Worm (Caenorhabditis elegans) whole organism, L4 larva: ENCODE results near the gene srd-25.

ENCODE experiments used
- F37D6.2 ChIP-seq: sonication (generic microtip); optimal IDR thresholded peaks from 2 replicates; lab custom pipeline; 2016; ENCODE audit warnings: mild to moderate bottlenecking, missing genetic modification characterization, missing compliant biosample characterization
- R02D3.7 ChIP-seq: fragments of 150-350 bp; sonication (generic microtip); optimal IDR thresholded peaks from 3 replicates; lab custom pipeline; 2014; ENCODE audit warnings: missing biosample characterization, missing genetic modification characterization
- T20F7.1 ChIP-seq: fragments of 200-800 bp; sonication (Bioruptor generic); optimal IDR thresholded peaks from 2 replicates; lab custom pipeline; 2018; ENCODE audit warnings: mild to moderate bottlenecking, missing genetic modification characterization, missing compliant biosample characterization
- Y105C5A.15 ChIP-seq: fragments of 200-800 bp; sonication (Bioruptor generic); IDR thresholded peaks from 2 replicates; pipeline ENCODE4 v1.3.6; 2022; ENCODE audit warnings: missing genetic modification characterization, missing compliant biosample characterization
- Y48G9A.11 ChIP-seq: fragments of 200-800 bp; sonication (Bioruptor generic); IDR thresholded peaks from 2 replicates; pipeline ENCODE4 v1.3.6; 2022; ENCODE audit warnings: missing genetic modification reagents, missing genetic modification characterization, missing compliant biosample characterization
- ZK337.2 ChIP-seq: fragments of 200-800 bp; sonication (Bioruptor generic); IDR thresholded peaks from 2 replicates; pipeline ENCODE4 v1.3.6; 2022; ENCODE audit warnings: missing genetic modification reagents, missing genetic modification characterization, missing compliant biosample characterization
- ZK546.5 ChIP-seq, 2 experiments: sonication (generic microtip); optimal IDR thresholded peaks; 2 replicates each; lab custom pipeline; 2017; ENCODE audit warnings: missing biosample characterization in 2 of 2, missing genetic modification characterization in 2 of 2
- aha-1 ChIP-seq: fragments of 150-350 bp; peaks from one replicate; lab custom pipeline; 2014; ENCODE audit warnings: missing biosample characterization, missing genetic modification characterization
- arid-1 ChIP-seq: fragments of 200-800 bp; sonication (Bioruptor generic); conservative IDR thresholded peaks from 2 replicates; pipeline ENCODE4 v1.3.6; 2022; ENCODE audit warnings: missing genetic modification reagents, missing genetic modification characterization, missing compliant biosample characterization
- ceh-20 ChIP-seq: fragments of 200-800 bp; sonication (Bioruptor generic); IDR thresholded peaks from 2 replicates; pipeline ENCODE4 v1.3.6; 2022; ENCODE audit warnings: missing genetic modification reagents, missing genetic modification characterization, missing compliant biosample characterization
- ceh-28 ChIP-seq: fragments of 150-350 bp; optimal IDR thresholded peaks from 2 replicates; lab custom pipeline; 2014; ENCODE audit warnings: missing biosample characterization, missing genetic modification reagents, missing genetic modification characterization
- egl-43 ChIP-seq: fragments of 200-800 bp; sonication (Bioruptor generic); IDR thresholded peaks from 2 replicates; pipeline ENCODE4 v1.3.6; 2022; ENCODE audit warnings: missing genetic modification reagents, missing genetic modification characterization, missing compliant biosample characterization
- fkh-10 ChIP-seq: fragments of 150-350 bp; optimal IDR thresholded peaks from 2 replicates; lab custom pipeline; 2014; ENCODE audit warnings: missing biosample characterization, missing genetic modification reagents, missing genetic modification characterization
- fos-1 ChIP-seq: fragments of 150-350 bp; optimal IDR thresholded peaks from 2 replicates; lab custom pipeline; 2014; ENCODE audit warnings: missing biosample characterization, missing genetic modification characterization
- hif-1 ChIP-seq, 2 experiments: sonication (generic microtip); optimal IDR thresholded peaks; 2 replicates each; lab custom pipeline; 2016 to 2017; ENCODE audit warnings: missing compliant biosample characterization in 2 of 2, missing genetic modification characterization in 2 of 2, missing genetic modification reagents in 2 of 2, missing genotype in 2 of 2, mild to moderate bottlenecking in 1 of 2
- hlh-11 ChIP-seq: fragments of 200-800 bp; sonication (Bioruptor generic); optimal IDR thresholded peaks from 2 replicates; lab custom pipeline; 2018; ENCODE audit warnings: mild to moderate bottlenecking, missing genetic modification characterization, missing compliant biosample characterization
- hmg-1.1 ChIP-seq: fragments of 200-800 bp; sonication (Bioruptor generic); IDR thresholded peaks from 2 replicates; pipeline ENCODE4 v1.3.6; 2022; ENCODE audit warnings: missing genetic modification reagents, missing genetic modification characterization, missing compliant biosample characterization
- jun-1 ChIP-seq: fragments of 150-350 bp; optimal IDR thresholded peaks from 2 replicates; lab custom pipeline; 2014; ENCODE audit warnings: missing biosample characterization, missing genetic modification reagents, missing genetic modification characterization
- lsy-2 ChIP-seq, 2 experiments: fragments of 150-350 bp in 1 of 2; sonication (generic microtip) in 1 of 2; optimal IDR thresholded peaks; 2 replicates each; lab custom pipeline; 2014 to 2017; ENCODE audit warnings: missing biosample characterization in 2 of 2, missing genetic modification characterization in 2 of 2
- madf-9 ChIP-seq: fragments of 200-800 bp; sonication (Bioruptor generic); conservative IDR thresholded peaks from 2 replicates; pipeline ENCODE4 v1.3.6; 2022; ENCODE audit warnings: missing genetic modification reagents, missing genetic modification characterization, missing compliant biosample characterization
- mdl-1 ChIP-seq, 2 experiments: fragments of 150-350 bp in 1 of 2; sonication (generic microtip) in 1 of 2; optimal IDR thresholded peaks; 2 replicates each; lab custom pipeline; 2014 to 2017; ENCODE audit warnings: missing biosample characterization in 2 of 2, missing genetic modification characterization in 2 of 2
- mep-1 ChIP-seq: fragments of 150-350 bp; sonication (generic microtip); optimal IDR thresholded peaks from 3 replicates; lab custom pipeline; 2014; ENCODE audit warnings: missing biosample characterization, missing genetic modification characterization
- mxl-2 ChIP-seq: fragments of 200-800 bp; sonication (Bioruptor generic); conservative IDR thresholded peaks from 2 replicates; pipeline ENCODE4 v1.3.6; 2022; ENCODE audit warnings: missing genetic modification reagents, missing genetic modification characterization, missing compliant biosample characterization
- nhr-111 ChIP-seq: fragments of 200-800 bp; sonication (Bioruptor generic); optimal IDR thresholded peaks from 2 replicates; lab custom pipeline; 2018; ENCODE audit warnings: mild to moderate bottlenecking, missing genetic modification characterization, missing compliant biosample characterization
- nhr-237 ChIP-seq: sonication (generic microtip); optimal IDR thresholded peaks from 2 replicates; lab custom pipeline; 2017; ENCODE audit warnings: missing biosample characterization, missing genetic modification characterization
- nhr-25 ChIP-seq: sonication (generic microtip); optimal IDR thresholded peaks from 2 replicates; lab custom pipeline; 2017; ENCODE audit warnings: missing genetic modification characterization, mild to moderate bottlenecking, missing compliant biosample characterization, antibody characterized with exemption, moderate library complexity, borderline replicate concordance; ENCODE audit not compliant: insufficient read depth
- nhr-28 ChIP-seq: fragments of 150-350 bp; optimal IDR thresholded peaks from 2 replicates; lab custom pipeline; 2014; ENCODE audit warnings: missing biosample characterization, missing genetic modification characterization
- nhr-41 ChIP-seq: fragments of 200-800 bp; sonication (Bioruptor generic); IDR thresholded peaks from 2 replicates; pipeline ENCODE4 v1.3.6; 2022; ENCODE audit warnings: missing genetic modification reagents, missing genetic modification characterization, missing compliant biosample characterization
- nhr-6 ChIP-seq: fragments of 150-350 bp; optimal IDR thresholded peaks from 2 replicates; lab custom pipeline; 2014; ENCODE audit warnings: missing biosample characterization, missing genetic modification characterization
- nhr-76 ChIP-seq: fragments of 150-350 bp; optimal IDR thresholded peaks from 2 replicates; lab custom pipeline; 2014; ENCODE audit warnings: missing biosample characterization, missing genetic modification characterization
- php-3 ChIP-seq: fragments of 200-800 bp; sonication (Bioruptor generic); IDR thresholded peaks from 2 replicates; pipeline ENCODE4 v1.3.6; 2022; ENCODE audit warnings: missing genetic modification reagents, missing genetic modification characterization, missing compliant biosample characterization
- sdz-12 ChIP-seq: fragments of 200-800 bp; sonication (Bioruptor generic); optimal IDR thresholded peaks from 2 replicates; lab custom pipeline; 2018; ENCODE audit warnings: mild to moderate bottlenecking, missing genetic modification characterization, missing compliant biosample characterization
- skn-1 ChIP-seq: fragments of 150-350 bp; optimal IDR thresholded peaks from 2 replicates; lab custom pipeline; 2014; ENCODE audit warnings: missing biosample characterization, missing genetic modification characterization
- snpc-1.2 ChIP-seq: fragments of 200-800 bp; sonication (Bioruptor generic); IDR thresholded peaks from 2 replicates; pipeline ENCODE4 v1.3.6; 2022; ENCODE audit warnings: missing genetic modification reagents, missing genetic modification characterization, missing compliant biosample characterization
- snpc-4 ChIP-seq: fragments of 150-350 bp; optimal IDR thresholded peaks from 2 replicates; lab custom pipeline; 2014; ENCODE audit warnings: missing biosample characterization, missing genetic modification characterization
- spr-3 ChIP-seq: fragments of 200-800 bp; sonication (Bioruptor generic); optimal IDR thresholded peaks from 2 replicates; lab custom pipeline; 2018; ENCODE audit warnings: mild to moderate bottlenecking, missing genetic modification characterization, missing compliant biosample characterization
- unc-130 ChIP-seq: sonication (generic microtip); optimal IDR thresholded peaks from 2 replicates; lab custom pipeline; 2016; ENCODE audit warnings: missing genetic modification reagents, missing genetic modification characterization, missing compliant biosample characterization
- unc-62 ChIP-seq, 3 experiments: fragments of 150-350 bp in 1 of 3; sonication (generic microtip); optimal IDR thresholded peaks in 2 of 3; peaks in 1 of 3; 1 replicate in 1 of 3; 2 replicates in 2 of 3; lab custom pipeline; 2014 to 2017; ENCODE audit warnings: missing biosample characterization in 3 of 3, missing genetic modification characterization in 3 of 3, missing genetic modification reagents in 3 of 3, missing genotype in 1 of 3
- vab-7 ChIP-seq: fragments of 200-800 bp; sonication (Bioruptor generic); IDR thresholded peaks from 2 replicates; pipeline ENCODE4 v1.3.6; 2022; ENCODE audit warnings: missing genetic modification reagents, missing genetic modification characterization, missing compliant biosample characterization
- zfp-3 ChIP-seq: fragments of 200-800 bp; sonication (Bioruptor generic); conservative IDR thresholded peaks from 2 replicates; pipeline ENCODE4 v1.3.6; 2022; ENCODE audit warnings: missing genetic modification reagents, missing genetic modification characterization, missing compliant biosample characterization
- zip-11 ChIP-seq: fragments of 200-800 bp; sonication (Bioruptor generic); IDR thresholded peaks from 2 replicates; pipeline ENCODE4 v1.3.6; 2022; ENCODE audit warnings: missing genetic modification characterization, missing compliant biosample characterization
- ztf-7 ChIP-seq: fragments of 150-350 bp; optimal IDR thresholded peaks from 2 replicates; lab custom pipeline; 2014; ENCODE audit warnings: missing biosample characterization, missing genetic modification characterization

Gene srd-25

DNA sequence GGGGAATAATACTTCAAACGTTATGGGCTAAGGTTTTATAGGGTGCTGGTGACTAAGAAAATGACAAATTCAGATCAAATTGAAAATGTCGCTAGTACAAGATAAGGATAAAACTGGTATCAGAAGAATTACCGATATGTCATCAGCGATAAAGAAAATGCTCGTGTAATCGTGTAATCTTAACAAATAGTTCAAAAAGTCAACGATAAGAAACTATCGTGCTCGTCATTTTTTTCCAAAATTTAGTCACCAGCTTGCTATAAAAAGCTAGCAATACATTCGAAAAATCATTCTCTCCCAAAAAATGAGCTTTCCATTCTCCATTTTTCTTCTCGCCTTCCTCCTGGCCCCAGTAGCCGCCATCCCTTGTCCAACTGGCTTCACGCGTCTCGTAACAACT, 6.0 kb downstream of the srd-25 start, which contains the start of gene clec-45:
clec-45 (plus strand) TSS at position 301 of the 400 bp plus-strand sequence.
- TF ChIP-seq hmg-1.1 (GFP tag; lab: Robert Waterston, UW) (no peak), snpc-4 (tag; lab: Kevin White, UChicago) (no peak), skn-1 (no peak), nhr-28 (no peak), mdl-1 (tag; optimal IDR thresholded peaks at IDR 0.05; lab: Kevin White, UChicago) (no peak), nhr-25 (tag; lab: Kevin White, UChicago) (no peak), php-3 (GFP tag; lab: Robert Waterston, UW) (no peak), ceh-28 (no peak), ceh-20 (GFP tag; lab: Robert Waterston, UW) (no peak), lsy-2 (tag; optimal IDR thresholded peaks at IDR 0.05; lab: Kevin White, UChicago) (no peak)

DNA sequence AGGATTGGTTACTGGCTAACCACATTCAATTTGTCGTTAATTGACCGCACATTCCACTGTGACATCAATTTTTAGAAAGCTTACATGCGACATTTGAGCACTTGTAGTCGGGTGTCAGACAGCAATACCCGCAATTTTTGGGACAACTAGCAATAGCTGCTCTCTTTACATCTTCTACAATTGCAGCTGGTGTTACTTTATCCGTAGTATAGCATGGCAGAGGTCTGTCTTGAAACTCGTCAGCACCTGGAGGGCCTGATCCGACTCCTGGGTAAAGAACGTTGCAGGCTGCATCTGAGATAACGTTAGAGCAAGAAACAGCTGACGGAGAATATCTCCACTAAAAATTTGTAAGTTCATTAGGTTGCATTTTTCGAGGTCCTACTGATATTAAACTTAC, 7.5 kb downstream of the srd-25 start:
- no peak for TF ChIP-seq hlh-11 (tag; lab: Kevin White, UChicago)
- TF ChIP-seq mxl-2 (GFP tag; lab: Robert Waterston, UW), result no peak
- no peak for TF ChIP-seq R02D3.7
- no peak for TF ChIP-seq spr-3 (GFP tag; lab: Kevin White, UChicago)
- TF ChIP-seq nhr-76 (tag; lab: Kevin White, UChicago), result no peak
- peak in 1 of 2 experiments; percentile 76 for TF ChIP-seq unc-62 (GFP tag; optimal IDR thresholded peaks at IDR 0.05 in 1 of 2; lab: Kevin White, UChicago)
- TF ChIP-seq unc-62 (tag; optimal IDR thresholded peaks at IDR 0.05; lab: Kevin White, UChicago), result no peak
- no peak for TF ChIP-seq T20F7.1 (GFP tag; lab: Kevin White, UChicago)
- no peak for TF ChIP-seq sdz-12 (GFP tag; lab: Kevin White, UChicago)
- TF ChIP-seq zip-11 (GFP tag; lab: Robert Waterston, UW), result no peak
- no peak for TF ChIP-seq jun-1 (tag; lab: Kevin White, UChicago)
- TF ChIP-seq aha-1 (tag; lab: Kevin White, UChicago), result peak; percentile 78
- no peak for TF ChIP-seq arid-1 (GFP tag; lab: Robert Waterston, UW)
- TF ChIP-seq hif-1 (tag; optimal IDR thresholded peaks at IDR 0.05; lab: Kevin White, UChicago), result no peak
- no peak for TF ChIP-seq nhr-6 (tag; lab: Kevin White, UChicago)
- TF ChIP-seq, all 104 proteins: peak for 2

DNA sequence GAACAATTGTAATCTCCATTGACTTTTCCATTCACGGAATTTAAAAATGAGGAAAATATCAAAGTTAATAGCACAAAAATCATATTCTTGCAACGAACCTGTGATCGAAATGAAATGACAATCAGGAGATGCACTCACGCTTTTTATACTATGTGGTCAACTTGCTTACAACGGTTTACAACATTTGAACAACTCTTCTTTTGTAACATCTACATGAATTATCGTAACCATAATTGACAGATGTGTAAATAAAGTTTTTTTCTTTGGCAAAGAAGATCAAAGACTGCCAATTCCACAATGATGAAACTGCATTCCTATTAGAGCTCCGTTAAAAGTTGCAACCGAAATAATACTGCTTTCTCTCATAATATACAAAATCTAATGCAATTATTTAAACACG, 8.0 kb downstream of the srd-25 start, which contains the start of gene F07C4.10:
F07C4.10 (minus strand) TSS at position 101 of the 400 bp plus-strand sequence.
- no peak for TF ChIP-seq fos-1 (tag; lab: Kevin White, UChicago)
- TF ChIP-seq snpc-1.2 (GFP tag; lab: Robert Waterston, UW), result no peak
- TF ChIP-seq unc-130, result no peak

DNA sequence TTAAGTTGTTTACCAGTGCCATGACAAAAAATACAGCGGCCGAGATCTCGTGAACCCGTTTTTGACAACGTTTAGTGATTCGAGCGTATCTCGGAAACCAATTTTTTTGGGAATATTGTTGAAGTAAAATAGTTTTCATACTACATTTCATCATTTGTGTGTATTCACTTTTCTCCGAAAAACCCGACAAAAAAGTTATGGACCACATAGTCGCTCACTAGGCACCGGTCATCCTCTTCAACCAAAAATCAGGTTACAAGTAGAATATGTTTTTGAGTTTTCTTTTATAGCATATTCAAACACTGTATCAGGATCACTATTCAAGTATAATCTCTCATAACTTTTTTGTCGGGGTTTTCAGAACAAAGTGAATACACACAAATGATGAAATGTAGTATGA, 9.9 kb downstream of the srd-25 start:
- TF ChIP-seq unc-62 (GFP tag; optimal IDR thresholded peaks at IDR 0.05 in 1 of 2; lab: Kevin White, UChicago), result peak in 1 of 2 experiments; percentile 92
- TF ChIP-seq unc-62 (tag; optimal IDR thresholded peaks at IDR 0.05; lab: Kevin White, UChicago), result no peak
- no peak for TF ChIP-seq zfp-3 (GFP tag; lab: Robert Waterston, UW)

DNA sequence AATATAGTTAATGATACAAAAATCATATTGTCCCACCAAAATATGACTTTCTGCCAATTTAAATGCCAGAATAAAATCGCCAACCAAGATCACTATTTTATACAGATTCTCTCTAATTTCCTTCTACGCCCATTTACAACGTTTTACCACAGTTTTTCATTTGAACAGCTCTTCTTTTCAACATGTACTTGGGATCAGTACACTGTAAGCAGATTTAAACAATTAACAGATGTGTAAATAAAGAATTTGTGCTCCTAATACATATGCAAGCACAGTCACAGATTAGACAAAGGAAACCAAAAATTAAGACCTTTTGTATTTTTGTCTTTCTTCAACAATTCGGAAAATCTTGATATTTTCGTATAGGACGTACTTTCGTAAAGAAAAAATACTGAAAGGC, 11.6 kb downstream of the srd-25 start, which contains the start of gene F07C4.11:
F07C4.11 (minus strand) TSS at position 101 of the 400 bp plus-strand sequence.
- TF ChIP-seq madf-9 (no peak), fkh-10 (no peak), vab-7 (GFP tag; lab: Robert Waterston, UW) (no peak), ztf-7 (no peak), Y48G9A.11 (GFP tag; lab: Robert Waterston, UW) (no peak), nhr-111 (GFP tag; lab: Kevin White, UChicago) (no peak), zip-11 (GFP tag; lab: Robert Waterston, UW) (no peak), F37D6.2 (tag; lab: Kevin White, UChicago) (no peak), egl-43 (GFP tag; lab: Robert Waterston, UW) (no peak), Y105C5A.15 (no peak), fos-1 (tag; lab: Kevin White, UChicago) (no peak), ZK546.5 (tag; optimal IDR thresholded peaks at IDR 0.05; lab: Kevin White, UChicago) (no peak), aha-1 (tag; lab: Kevin White, UChicago) (no peak), ZK337.2 (GFP tag; lab: Robert Waterston, UW) (no peak), zfp-3 (GFP tag; lab: Robert Waterston, UW) (no peak), nhr-41 (GFP tag; lab: Robert Waterston, UW) (no peak), mep-1 (tag; lab: Kevin White, UChicago) (no peak), nhr-237 (tag; lab: Kevin White, UChicago) (no peak), skn-1 (no peak)
